Worm (Caenorhabditis elegans) whole organism, L2 larva: Measurements from ENCODE around the gene mxl-2.

Experiments used
- R02D3.7 ChIP-seq: fragments of 150-350 bp; optimal IDR thresholded peaks from 2 replicates; lab custom pipeline; 2014; ENCODE audit warnings: missing biosample characterization, missing genetic modification characterization
- ama-1 ChIP-seq: fragments of 150-350 bp; optimal IDR thresholded peaks from 2 replicates; lab custom pipeline; 2018; ENCODE audit warnings: inconsistent platforms
- blmp-1 ChIP-seq: sonication (generic microtip); optimal IDR thresholded peaks from 2 replicates; lab custom pipeline; 2017; ENCODE audit warnings: missing genetic modification characterization, mild to moderate bottlenecking, missing compliant biosample characterization, antibody characterized with exemption, moderate library complexity; ENCODE audit not compliant: insufficient read depth
- elt-1 ChIP-seq: fragments of 150-350 bp; optimal IDR thresholded peaks from 2 replicates; lab custom pipeline; 2014; ENCODE audit warnings: missing biosample characterization, missing genetic modification characterization
- fos-1 ChIP-seq: fragments of 150-350 bp; optimal IDR thresholded peaks from 2 replicates; lab custom pipeline; 2014; ENCODE audit warnings: missing biosample characterization, missing genetic modification characterization
- lin-13 ChIP-seq: fragments of 150-350 bp; optimal IDR thresholded peaks from 2 replicates; lab custom pipeline; 2014; ENCODE audit warnings: missing biosample characterization, missing genetic modification reagents, missing genetic modification characterization
- mdl-1 ChIP-seq, 2 experiments: fragments of 150-350 bp in 1 of 2; sonication (generic microtip) in 1 of 2; optimal IDR thresholded peaks; 2 replicates each; lab custom pipeline; 2017; ENCODE audit warnings: missing biosample characterization in 2 of 2, missing genetic modification characterization in 2 of 2
- nhr-237 ChIP-seq: fragments of 150-350 bp; optimal IDR thresholded peaks from 2 replicates; lab custom pipeline; 2014; ENCODE audit warnings: missing biosample characterization, missing genetic modification characterization
- snpc-4 ChIP-seq: fragments of 150-350 bp; optimal IDR thresholded peaks from 2 replicates; lab custom pipeline; 2014; ENCODE audit warnings: missing biosample characterization, missing genetic modification characterization
- unc-62 ChIP-seq: fragments of 150-350 bp; optimal IDR thresholded peaks from 2 replicates; lab custom pipeline; 2014; ENCODE audit warnings: missing biosample characterization, missing genetic modification reagents, missing genetic modification characterization
- ztf-11 ChIP-seq: sonication (generic microtip); optimal IDR thresholded peaks from 2 replicates; lab custom pipeline; 2017; ENCODE audit warnings: missing biosample characterization, missing genetic modification characterization
- ztf-4 ChIP-seq: fragments of 150-350 bp; optimal IDR thresholded peaks from 2 replicates; lab custom pipeline; 2014; ENCODE audit warnings: missing biosample characterization, missing genetic modification characterization

DNA sequence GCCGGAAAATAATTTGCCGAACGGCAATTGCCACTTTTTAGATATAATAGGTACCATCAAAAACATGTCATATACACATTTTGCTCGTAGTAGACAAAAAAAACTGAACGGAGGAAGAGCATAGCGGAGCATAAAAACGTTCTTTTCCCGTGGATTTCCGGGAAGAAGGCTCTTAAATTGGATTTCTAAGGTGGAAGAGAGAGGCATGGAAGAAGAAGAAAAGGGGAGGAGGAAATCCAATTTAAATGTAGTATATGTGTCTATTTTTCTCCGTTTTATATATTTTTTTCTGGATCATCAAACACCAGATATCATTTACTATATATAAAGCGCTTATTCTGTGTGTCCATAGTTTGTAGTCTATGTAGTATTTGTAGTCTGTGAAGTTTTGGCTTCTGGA lies 23.5 kb upstream of the mxl-2 start:
- TF ChIP-seq ztf-4 (tag; lab: Kevin White, UChicago) (no peak), blmp-1 (no peak), ama-1 (no peak), elt-1 (tag; lab: Kevin White, UChicago) (no peak), snpc-4 (tag; lab: Kevin White, UChicago) (no peak), unc-62 (no peak), fos-1 (tag; lab: Kevin White, UChicago) (no peak), mdl-1 (tag; optimal IDR thresholded peaks at IDR 0.05; lab: Kevin White, UChicago) (no peak), ztf-11 (tag; lab: Kevin White, UChicago) (no peak), lin-13 (GFP tag; lab: Kevin White, UChicago) (no peak), nhr-237 (no peak), R02D3.7 (tag; lab: Kevin White, UChicago) (no peak)
